Worm (Caenorhabditis elegans): ENCODE data around the gene C04A11.1.

Gene C04A11.1

DNA sequence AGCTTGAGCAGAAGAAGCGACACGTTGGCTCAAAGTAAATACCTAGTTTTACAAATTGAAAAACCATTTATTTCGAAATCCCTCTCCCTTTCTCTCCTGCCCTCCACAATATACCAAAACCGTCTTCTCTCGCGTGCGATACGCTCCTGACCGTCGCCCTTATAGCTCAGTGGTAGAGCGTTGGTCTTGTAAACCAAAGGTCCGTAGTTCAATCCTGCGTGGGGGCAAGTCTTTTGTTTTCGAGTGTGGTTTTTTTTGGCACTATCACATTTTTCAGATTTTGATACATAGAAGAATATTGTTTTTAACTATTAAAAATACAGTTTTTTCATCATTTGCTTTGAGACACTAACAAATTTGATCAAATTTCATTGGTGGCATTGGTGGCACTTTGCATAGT, 6.7 kb upstream of the C04A11.1 start (continued):
- TF ChIP-seq lin-54 (GFP tag; optimal IDR thresholded peaks at IDR 0.05) (peak; percentile 29), tbx-9 (tag; optimal IDR thresholded peaks at IDR 0.05; ENCODE audit: borderline replicate concordance) (no peak), ztf-26 (tag; optimal IDR thresholded peaks at IDR 0.05) (peak; percentile 10), sptf-2 (GFP tag; optimal IDR thresholded peaks at IDR 0.05) (peak; percentile 68), ztf-3 (GFP tag; optimal IDR thresholded peaks at IDR 0.05) (no peak), dox-1 (GFP tag; IDR thresholded peaks at IDR 0.05) (peak; percentile 80), F57C9.4 (tag; optimal IDR thresholded peaks at IDR 0.05) (no peak), egl-44 (GFP tag; IDR thresholded peaks at IDR 0.05) (no peak), ztf-25 (GFP tag; IDR thresholded peaks at IDR 0.05) (0 out of 2 replicates have a peak, but pooled peaks have one; percentile 55), pbrm-1 (GFP tag; IDR thresholded peaks at IDR 0.05) (peak; percentile 92), lir-1 (GFP tag; conservative IDR thresholded peaks at IDR 0.05) (peak; percentile 31; the same call in 1 of the 2 replicates), Y53F4B.3 (GFP tag; IDR thresholded peaks at IDR 0.05) (no peak), snpc-3.4 (tag; optimal IDR thresholded peaks at IDR 0.05) (peak; percentile 42), hmg-1.2 (GFP tag; IDR thresholded peaks at IDR 0.05) (peak; percentile 64), snpc-4 (GFP tag; optimal IDR thresholded peaks at IDR 0.05) (peak; percentile 64), snpc-4 (tag; optimal IDR thresholded peaks at IDR 0.05) (peak in 3 of 4 experiments; percentile 16 to 74 (median 68)), bed-1 (GFP tag; IDR thresholded peaks at IDR 0.05) (no peak), K12H6.12 (tag; optimal IDR thresholded peaks at IDR 0.05) (peak; percentile 20), bed-2 (GFP tag; IDR thresholded peaks at IDR 0.05) (no peak), F37B4.10 (GFP tag; IDR thresholded peaks at IDR 0.05) (no peak), lin-40 (tag; optimal IDR thresholded peaks at IDR 0.05) (peak; percentile 41), atf-7 (tag; optimal IDR thresholded peaks at IDR 0.05) (peak; percentile 21), tbp1 (GFP tag; optimal IDR thresholded peaks at IDR 0.05) (peak; percentile 91), hrde-1 (tag; optimal IDR thresholded peaks at IDR 0.05; ENCODE audit: borderline replicate concordance) (peak; percentile 58), lag-1 (GFP tag; IDR thresholded peaks at IDR 0.05) (no peak), ets-4 (GFP tag; optimal IDR thresholded peaks at IDR 0.05) (no peak), ccch-3 (GFP tag; optimal IDR thresholded peaks at IDR 0.05) (no peak), madf-10 (tag; optimal IDR thresholded peaks at IDR 0.05) (peak; percentile 20), F23B12.7 (tag; optimal IDR thresholded peaks at IDR 0.05; ENCODE audit: insufficient read depth) (no peak), rcor-1 (GFP tag; IDR thresholded peaks at IDR 0.05) (peak; percentile 70), snpc-1.3 (tag; optimal IDR thresholded peaks at IDR 0.05; ENCODE audit: insufficient read depth) (peak; percentile 51), hlh-26 (GFP tag; conservative IDR thresholded peaks at IDR 0.05) (no peak), D2030.7 (GFP tag; IDR thresholded peaks at IDR 0.05) (peak; percentile 77), F52B5.7 (tag; optimal IDR thresholded peaks at IDR 0.05) (peak; percentile 41), let-607 (tag; optimal IDR thresholded peaks at IDR 0.05) (peak in 1 of 2 experiments; percentile 4), akir-1 (GFP tag; optimal IDR thresholded peaks at IDR 0.05) (no peak), F39B2.1 (GFP tag; IDR thresholded peaks at IDR 0.05) (no peak), B0261.1 (tag; optimal IDR thresholded peaks at IDR 0.05) (peak; percentile 80), unc-130 (GFP tag; optimal IDR thresholded peaks at IDR 0.05) (peak; percentile 5), T07F8.4 (tag; optimal IDR thresholded peaks at IDR 0.05) (peak; percentile 59)

Data from whole organism, young adult.